Worm (Caenorhabditis elegans) whole organism, L1 larva: ENCODE data around the gene irld-40.

Experiments
- efl-1 ChIP-seq, 4 experiments: fragments of 150-350 bp; optimal IDR thresholded peaks in 3 of 4; peaks in 1 of 4; 1 replicate in 1 of 4; 2 replicates in 3 of 4; lab custom pipeline; 2014; ENCODE audit warnings: missing biosample characterization in 2 of 4, missing genetic modification characterization in 2 of 4, missing genetic modification reagents in 2 of 4
- elt-3 ChIP-seq, 6 experiments: fragments of 150-350 bp in 1 of 6; sonication (generic microtip); optimal IDR thresholded peaks; 2 replicates each; lab custom pipeline; 2017 to 2018; ENCODE audit warnings: missing biosample characterization in 6 of 6, missing genetic modification characterization in 6 of 6, inconsistent platforms in 1 of 6
- lsy-2 ChIP-seq, 2 experiments: fragments of 150-350 bp; optimal IDR thresholded peaks; 2 replicates each; lab custom pipeline; 2014; ENCODE audit warnings: missing biosample characterization in 2 of 2, missing genetic modification characterization in 2 of 2
- nhr-90 ChIP-seq: sonication (generic microtip); optimal IDR thresholded peaks from 2 replicates; lab custom pipeline; 2016; ENCODE audit warnings: mild to moderate bottlenecking, missing genetic modification characterization, missing compliant biosample characterization; ENCODE audit not compliant: poor library complexity
- pag-3 ChIP-seq: sonication (generic microtip); optimal IDR thresholded peaks from 2 replicates; lab custom pipeline; 2017; ENCODE audit warnings: missing genetic modification characterization, mild to moderate bottlenecking, missing compliant biosample characterization, antibody characterized with exemption, borderline replicate concordance; ENCODE audit not compliant: insufficient read depth
- unc-130 ChIP-seq: fragments of 150-350 bp; optimal IDR thresholded peaks from 2 replicates; lab custom pipeline; 2017; ENCODE audit warnings: missing biosample characterization, missing genetic modification characterization, inconsistent platforms
- ztf-11 ChIP-seq, 2 experiments: sonication (generic microtip); optimal IDR thresholded peaks; 2 replicates each; lab custom pipeline; 2016 to 2017; ENCODE audit warnings: missing genetic modification characterization in 2 of 2, missing biosample characterization in 1 of 2, missing compliant biosample characterization in 1 of 2
- ztf-4 ChIP-seq: fragments of 150-350 bp; optimal IDR thresholded peaks from 2 replicates; lab custom pipeline; 2014; ENCODE audit warnings: missing biosample characterization, missing genetic modification characterization

DNA sequence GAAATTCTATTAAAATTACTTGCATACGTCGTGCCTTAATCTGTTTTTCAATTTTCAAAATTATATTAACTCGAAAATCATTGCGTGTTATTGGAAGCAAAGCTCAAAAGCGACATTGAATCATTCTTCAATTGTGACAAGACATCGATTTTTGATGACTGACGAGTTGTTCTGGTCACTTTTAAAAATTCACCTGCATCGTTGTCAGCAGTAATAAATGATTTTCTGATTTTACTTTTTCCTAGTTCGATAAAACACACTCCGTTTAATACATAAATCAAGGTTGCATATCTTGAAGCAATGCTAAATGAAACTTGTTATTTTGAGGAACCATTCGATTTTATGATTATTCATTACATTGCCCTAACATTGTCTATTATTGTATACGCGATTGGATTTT lies 19.9 kb downstream of the irld-40 start, which contains the start of gene srh-3:
- TF ChIP-seq pag-3 (tag; lab: Kevin White, UChicago) (no peak), nhr-90 (tag; lab: Kevin White, UChicago) (no peak), lsy-2 (tag; optimal IDR thresholded peaks at IDR 0.05; lab: Kevin White, UChicago) (no peak), efl-1 (optimal IDR thresholded peaks at IDR 0.05; lab: Kevin White, UChicago) (no peak), efl-1 (GFP tag; optimal IDR thresholded peaks at IDR 0.05 in 1 of 2; lab: Kevin White, UChicago) (no peak), ztf-4 (tag; lab: Kevin White, UChicago) (no peak), ztf-11 (tag; optimal IDR thresholded peaks at IDR 0.05; lab: Kevin White, UChicago) (no peak), elt-3 (tag; optimal IDR thresholded peaks at IDR 0.05; lab: Kevin White, UChicago) (no peak), unc-130 (no peak)
